Worm (Caenorhabditis elegans): Measurements from ENCODE around the gene toca-1.

DNA sequence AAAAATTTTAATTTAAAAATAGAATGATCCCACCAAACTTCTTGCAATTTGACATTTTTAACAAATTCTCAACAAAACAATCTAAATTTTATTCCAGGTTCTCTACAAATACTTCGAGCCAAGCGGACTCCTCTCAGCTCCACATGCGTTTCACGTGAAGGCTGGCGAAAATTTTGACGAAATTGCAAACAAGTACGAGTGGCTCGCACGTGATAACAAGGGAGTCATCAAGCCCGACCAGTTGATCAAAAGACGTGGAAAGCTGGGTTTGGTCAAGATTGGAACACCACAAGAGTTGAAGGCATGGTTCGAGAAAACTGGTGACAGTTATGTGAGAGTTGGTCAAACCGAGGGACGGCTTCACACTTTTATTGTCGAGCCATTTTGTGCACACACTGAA lies 41.6 kb downstream of the toca-1 start:
- TF ChIP-seq unc-39 (tag; optimal IDR thresholded peaks at IDR 0.05) (no peak), ZK546.5 (tag; optimal IDR thresholded peaks at IDR 0.05) (no peak), pqm-1 (tag; optimal IDR thresholded peaks at IDR 0.05) (no peak), lin-39 (tag; optimal IDR thresholded peaks at IDR 0.05) (no peak), snpc-4 (tag; optimal IDR thresholded peaks at IDR 0.05) (no peak)

Measured in whole organism, L3 larva.